Worm (Caenorhabditis elegans) whole organism, late embryonic: ENCODE results near the gene arx-6.

ENCODE experiments used
- C08G9.2 ChIP-seq: sonication (generic microtip); optimal IDR thresholded peaks from 2 replicates; lab custom pipeline; 2016; ENCODE audit warnings: mild to moderate bottlenecking, missing genetic modification characterization, moderate library complexity, missing compliant biosample characterization
- ahr-1 ChIP-seq: sonication (generic microtip); optimal IDR thresholded peaks from 2 replicates; lab custom pipeline; 2016; ENCODE audit warnings: missing genetic modification characterization, missing compliant biosample characterization
- ceh-34 ChIP-seq: sonication (generic microtip); optimal IDR thresholded peaks from 2 replicates; lab custom pipeline; 2016; ENCODE audit warnings: mild to moderate bottlenecking, missing genetic modification characterization, missing compliant biosample characterization
- ceh-6 ChIP-seq: fragments of 200-800 bp; sonication (Bioruptor generic); optimal IDR thresholded peaks from 2 replicates; lab custom pipeline; 2018; ENCODE audit warnings: mild to moderate bottlenecking, missing genetic modification characterization, missing compliant biosample characterization
- fkh-10 ChIP-seq: fragments of 150-350 bp; optimal IDR thresholded peaks from 2 replicates; lab custom pipeline; 2014; ENCODE audit warnings: missing biosample characterization, missing genetic modification reagents, missing genetic modification characterization
- hlh-15 ChIP-seq: sonication (generic microtip); optimal IDR thresholded peaks from 2 replicates; lab custom pipeline; 2016; ENCODE audit warnings: missing genetic modification characterization, missing compliant biosample characterization
- madf-2 ChIP-seq: sonication (generic microtip); optimal IDR thresholded peaks from 2 replicates; lab custom pipeline; 2017; ENCODE audit warnings: missing genetic modification characterization, missing compliant biosample characterization
- nhr-11 ChIP-seq: fragments of 150-350 bp; optimal IDR thresholded peaks from 2 replicates; lab custom pipeline; 2014; ENCODE audit warnings: missing biosample characterization, missing genetic modification characterization
- pat-9 ChIP-seq: fragments of 200-800 bp; sonication (Bioruptor generic); optimal IDR thresholded peaks from 2 replicates; lab custom pipeline; 2018; ENCODE audit warnings: mild to moderate bottlenecking, missing genetic modification characterization, moderate library complexity, missing compliant biosample characterization
- pqm-1 ChIP-seq: sonication (generic microtip); optimal IDR thresholded peaks from 2 replicates; lab custom pipeline; 2016; ENCODE audit warnings: missing genetic modification characterization, missing compliant biosample characterization
- pros-1 ChIP-seq: fragments of 150-350 bp; optimal IDR thresholded peaks from 2 replicates; lab custom pipeline; 2014; ENCODE audit warnings: missing biosample characterization, missing genetic modification reagents, missing genetic modification characterization
- unc-3 ChIP-seq, 2 experiments: fragments of 200-800 bp in 1 of 2; sonication (Bioruptor generic) in 1 of 2; sonication (generic microtip) in 1 of 2; conservative IDR thresholded peaks in 1 of 2; optimal IDR thresholded peaks in 1 of 2; 2 replicates each; pipeline versions ENCODE4 v1.3.6 to Lab custom; 2016 to 2022; ENCODE audit warnings: missing compliant biosample characterization in 2 of 2, missing genetic modification characterization in 2 of 2, missing genetic modification reagents in 1 of 2
- unc-86 ChIP-seq: sonication (generic microtip); optimal IDR thresholded peaks from 2 replicates; lab custom pipeline; 2016; ENCODE audit warnings: missing genetic modification characterization, missing compliant biosample characterization

- TF ChIP-seq pqm-1 (tag; lab: Kevin White, UChicago) (no peak), ceh-34 (tag; lab: Kevin White, UChicago) (no peak), pat-9 (no peak), ceh-6 (no peak), fkh-10 (GFP tag; lab: Kevin White, UChicago) (no peak), C08G9.2 (tag; lab: Kevin White, UChicago) (no peak), unc-86 (tag; lab: Kevin White, UChicago) (no peak), unc-3 (GFP tag; conservative IDR thresholded peaks at IDR 0.05; lab: Robert Waterston, UW) (no peak), unc-3 (tag; optimal IDR thresholded peaks at IDR 0.05; lab: Kevin White, UChicago) (no peak), nhr-11 (no peak), hlh-15 (tag; lab: Kevin White, UChicago) (no peak), madf-2 (no peak), ahr-1 (no peak), pros-1 (tag; lab: Kevin White, UChicago) (no peak)
Measured at ce11 chrIII:4909938-4910337, 31.5 kb downstream of the arx-6 start, which contains the start of gene F26F4.12.
